Worm (Caenorhabditis elegans) whole organism, L4 larva: ENCODE measurements around the gene W02D7.8.
A peak's percentile ranks its signal among the peaks of the same experiment; 100 is the strongest.
"Not testable (repeated sequence)": the region's sequence is repeated elsewhere in the genome, so short reads cannot be mapped to it uniquely, and the experiment has no call there.

Experiments used
- D1046.2 ChIP-seq: fragments of 200-800 bp; sonication (Bioruptor generic); IDR thresholded peaks from 2 replicates; pipeline ENCODE4 v1.3.6; 2022; ENCODE audit warnings: missing genetic modification characterization, missing compliant biosample characterization
- F26F4.8 ChIP-seq: fragments of 200-800 bp; sonication (Bioruptor generic); conservative IDR thresholded peaks from 2 replicates; pipeline ENCODE4 v1.3.6; 2022; ENCODE audit warnings: missing genetic modification characterization, missing compliant biosample characterization
- F44E2.7 ChIP-seq: fragments of 200-800 bp; sonication (Bioruptor generic); IDR thresholded peaks from 2 replicates; pipeline ENCODE4 v2.1.2; 2022; ENCODE audit warnings: missing genetic modification characterization, missing compliant biosample characterization
- T20F7.1 ChIP-seq: fragments of 200-800 bp; sonication (Bioruptor generic); optimal IDR thresholded peaks from 2 replicates; lab custom pipeline; 2018; ENCODE audit warnings: mild to moderate bottlenecking, missing genetic modification characterization, missing compliant biosample characterization
- Y105C5A.15 ChIP-seq: fragments of 200-800 bp; sonication (Bioruptor generic); IDR thresholded peaks from 2 replicates; pipeline ENCODE4 v1.3.6; 2022; ENCODE audit warnings: missing genetic modification characterization, missing compliant biosample characterization
- ZK337.2 ChIP-seq: fragments of 200-800 bp; sonication (Bioruptor generic); IDR thresholded peaks from 2 replicates; pipeline ENCODE4 v1.3.6; 2022; ENCODE audit warnings: missing genetic modification reagents, missing genetic modification characterization, missing compliant biosample characterization
- ceh-20 ChIP-seq: fragments of 200-800 bp; sonication (Bioruptor generic); IDR thresholded peaks from 2 replicates; pipeline ENCODE4 v1.3.6; 2022; ENCODE audit warnings: missing genetic modification reagents, missing genetic modification characterization, missing compliant biosample characterization
- ceh-82 ChIP-seq: sonication (generic microtip); optimal IDR thresholded peaks from 2 replicates; lab custom pipeline; 2017; ENCODE audit warnings: missing biosample characterization, missing genetic modification characterization
- dmd-8 ChIP-seq: fragments of 200-800 bp; sonication (Bioruptor generic); IDR thresholded peaks from 2 replicates; pipeline ENCODE4 v1.3.6; 2022; ENCODE audit warnings: missing genetic modification characterization, missing compliant biosample characterization
- duxl-1 ChIP-seq: sonication (generic microtip); optimal IDR thresholded peaks from 2 replicates; lab custom pipeline; 2016; ENCODE audit warnings: mild to moderate bottlenecking, missing genetic modification characterization, moderate library complexity, missing compliant biosample characterization; ENCODE audit not compliant: poor library complexity
- egl-27 ChIP-seq: sonication (generic microtip); optimal IDR thresholded peaks from 3 replicates; lab custom pipeline; 2017; ENCODE audit warnings: missing biosample characterization, missing genetic modification reagents, missing genetic modification characterization
- fos-1 ChIP-seq: fragments of 150-350 bp; optimal IDR thresholded peaks from 2 replicates; lab custom pipeline; 2014; ENCODE audit warnings: missing biosample characterization, missing genetic modification characterization
- hlh-30 ChIP-seq: sonication (generic microtip); optimal IDR thresholded peaks from 2 replicates; lab custom pipeline; 2017; ENCODE audit warnings: antibody characterized with exemption, mild to moderate bottlenecking, missing genetic modification characterization, missing compliant biosample characterization; ENCODE audit not compliant: insufficient read depth
- lim-7 ChIP-seq: fragments of 200-800 bp; sonication (Bioruptor generic); IDR thresholded peaks from 2 replicates; pipeline ENCODE4 v1.3.6; 2022; ENCODE audit warnings: missing genetic modification characterization, missing compliant biosample characterization
- lin-1 ChIP-seq: fragments of 200-800 bp; sonication (Bioruptor generic); IDR thresholded peaks from 2 replicates; pipeline ENCODE4 v1.3.6; 2022; ENCODE audit warnings: missing genetic modification reagents, missing genetic modification characterization, missing compliant biosample characterization
- lin-39 ChIP-seq: fragments of 150-350 bp; optimal IDR thresholded peaks from 2 replicates; lab custom pipeline; 2014; ENCODE audit warnings: missing biosample characterization, missing genetic modification reagents, missing genetic modification characterization
- madf-5 ChIP-seq, 2 experiments: fragments of 200-800 bp; sonication (Bioruptor generic); IDR thresholded peaks; 2 replicates each; pipeline ENCODE4 v1.3.6; 2022; ENCODE audit warnings: missing compliant biosample characterization in 2 of 2, missing genetic modification characterization in 2 of 2
- madf-9 ChIP-seq: fragments of 200-800 bp; sonication (Bioruptor generic); conservative IDR thresholded peaks from 2 replicates; pipeline ENCODE4 v1.3.6; 2022; ENCODE audit warnings: missing genetic modification reagents, missing genetic modification characterization, missing compliant biosample characterization
- nhr-10 ChIP-seq: fragments of 150-350 bp; optimal IDR thresholded peaks from 2 replicates; lab custom pipeline; 2014; ENCODE audit warnings: missing biosample characterization, missing genetic modification characterization
- nhr-41 ChIP-seq: fragments of 200-800 bp; sonication (Bioruptor generic); IDR thresholded peaks from 2 replicates; pipeline ENCODE4 v1.3.6; 2022; ENCODE audit warnings: missing genetic modification reagents, missing genetic modification characterization, missing compliant biosample characterization
- nhr-42 ChIP-seq: fragments of 200-800 bp; sonication (Bioruptor generic); IDR thresholded peaks from 2 replicates; pipeline ENCODE4 v1.3.6; 2022; ENCODE audit warnings: missing genetic modification characterization, missing compliant biosample characterization
- nhr-77 ChIP-seq: fragments of 150-350 bp; optimal IDR thresholded peaks from 2 replicates; lab custom pipeline; 2014; ENCODE audit warnings: missing biosample characterization, missing genetic modification characterization
- pqm-1 ChIP-seq: sonication (generic microtip); optimal IDR thresholded peaks from 2 replicates; lab custom pipeline; 2017; ENCODE audit warnings: missing biosample characterization, missing genetic modification characterization
- set-16 ChIP-seq: fragments of 200-800 bp; sonication (Bioruptor generic); IDR thresholded peaks from 2 replicates; pipeline ENCODE4 v1.3.6; 2022; ENCODE audit warnings: missing genetic modification reagents, missing genetic modification characterization, missing compliant biosample characterization
- snpc-1.2 ChIP-seq: fragments of 200-800 bp; sonication (Bioruptor generic); IDR thresholded peaks from 2 replicates; pipeline ENCODE4 v1.3.6; 2022; ENCODE audit warnings: missing genetic modification reagents, missing genetic modification characterization, missing compliant biosample characterization
- unc-130 ChIP-seq: sonication (generic microtip); optimal IDR thresholded peaks from 2 replicates; lab custom pipeline; 2016; ENCODE audit warnings: missing genetic modification reagents, missing genetic modification characterization, missing compliant biosample characterization
- unc-39 ChIP-seq: sonication (generic microtip); optimal IDR thresholded peaks from 2 replicates; lab custom pipeline; 2017; ENCODE audit warnings: missing biosample characterization, missing genetic modification characterization
- unc-62 ChIP-seq, 3 experiments: fragments of 150-350 bp in 1 of 3; sonication (generic microtip); optimal IDR thresholded peaks in 2 of 3; peaks in 1 of 3; 1 replicate in 1 of 3; 2 replicates in 2 of 3; lab custom pipeline; 2014 to 2017; ENCODE audit warnings: missing biosample characterization in 3 of 3, missing genetic modification characterization in 3 of 3, missing genetic modification reagents in 3 of 3, missing genotype in 1 of 3
- ztf-11 ChIP-seq: fragments of 150-350 bp; optimal IDR thresholded peaks from 2 replicates; lab custom pipeline; 2014; ENCODE audit warnings: missing biosample characterization, missing genetic modification characterization
- ztf-7 ChIP-seq: fragments of 150-350 bp; optimal IDR thresholded peaks from 2 replicates; lab custom pipeline; 2014; ENCODE audit warnings: missing biosample characterization, missing genetic modification characterization

Gene W02D7.8

ce11 chrV:8342416-8342815 is 36.1 kb upstream of the W02D7.8 start:
- no peak for TF ChIP-seq lin-1 (GFP tag; lab: Robert Waterston, UW)
- peak in 1 of 2 experiments; percentile 16 for TF ChIP-seq unc-62 (GFP tag; optimal IDR thresholded peaks at IDR 0.05 in 1 of 2; lab: Kevin White, UChicago)
- no peak for TF ChIP-seq unc-62 (tag; optimal IDR thresholded peaks at IDR 0.05; lab: Kevin White, UChicago)
- TF ChIP-seq, all 104 proteins: peak for 1

ce11 chrV:8340924-8341323 is 34.7 kb upstream of the W02D7.8 start, which contains the start of gene C08D8.7:
Gene C08D8.7 (plus strand): TSS chrV:8341224.
- TF ChIP-seq unc-62 (GFP tag; optimal IDR thresholded peaks at IDR 0.05 in 1 of 2; lab: Kevin White, UChicago) = peak in 1 of 2 experiments; percentile 27
- TF ChIP-seq unc-62 (tag; optimal IDR thresholded peaks at IDR 0.05; lab: Kevin White, UChicago) = not testable (repeated sequence)

DNA sequence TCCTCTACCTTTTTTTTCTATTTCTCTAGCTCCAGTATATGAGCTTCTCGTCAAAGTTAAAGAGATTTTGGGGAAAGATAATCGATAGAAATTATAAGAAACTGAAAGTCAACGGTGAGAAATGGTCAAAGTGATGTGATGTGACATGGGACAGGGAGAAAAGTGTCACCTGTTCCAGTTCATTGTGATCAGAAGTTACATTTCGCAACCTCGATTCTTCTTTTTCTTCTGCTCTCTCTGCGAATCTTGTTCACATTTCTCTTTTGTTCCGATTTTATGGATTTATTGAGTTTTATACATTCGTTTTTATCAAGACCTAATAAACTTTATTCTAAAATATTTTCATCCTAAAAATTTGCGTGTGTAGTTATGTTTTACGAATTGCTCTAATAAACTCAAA is 29.4 kb upstream of the W02D7.8 start:
- TF ChIP-seq T20F7.1 (GFP tag; lab: Kevin White, UChicago) (no peak), hlh-30 (tag; lab: Kevin White, UChicago) (peak; percentile 32), ceh-82 (no peak), lin-39 (tag; lab: Kevin White, UChicago) (no peak), unc-62 (GFP tag; optimal IDR thresholded peaks at IDR 0.05 in 1 of 2; lab: Kevin White, UChicago) (peak in 1 of 2 experiments; percentile 45), unc-62 (tag; optimal IDR thresholded peaks at IDR 0.05; lab: Kevin White, UChicago) (no peak)

DNA sequence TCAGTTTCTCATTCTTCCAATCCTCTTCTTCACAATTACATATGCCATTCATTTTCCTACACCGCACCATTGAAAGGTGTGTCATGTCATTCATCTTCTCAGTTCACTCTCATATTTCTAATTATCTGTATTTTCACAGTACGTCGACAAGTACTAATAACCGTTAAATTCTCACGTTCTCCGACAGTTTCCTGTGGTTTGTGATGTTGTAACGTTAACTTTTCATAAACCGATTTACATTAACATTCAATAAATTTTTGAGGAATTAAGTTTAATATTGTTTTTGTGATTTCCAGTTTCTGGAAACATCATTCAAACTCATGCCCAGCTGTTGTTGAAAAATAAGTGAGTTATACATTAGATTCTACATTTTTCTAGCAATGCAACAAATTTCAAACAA is 28.1 kb upstream of the W02D7.8 start, which contains the start of gene tmd-2:
Gene tmd-2, plus strand, starts transcription at position 301 of the 400 bp plus-strand sequence.
- no peak for TF ChIP-seq nhr-10 (tag; lab: Kevin White, UChicago)
- no peak for TF ChIP-seq madf-5 (GFP tag; IDR thresholded peaks at IDR 0.05; lab: Robert Waterston, UW)
- TF ChIP-seq ceh-20 (GFP tag; lab: Robert Waterston, UW) = no peak
- TF ChIP-seq nhr-77 (tag; lab: Kevin White, UChicago) = no peak
- no peak for TF ChIP-seq ceh-82
- no peak for TF ChIP-seq unc-130 (GFP tag; lab: Kevin White, UChicago)
- no peak for TF ChIP-seq Y105C5A.15 (GFP tag; lab: Robert Waterston, UW)
- TF ChIP-seq ztf-11 = no peak
- no peak for TF ChIP-seq nhr-42 (GFP tag; lab: Robert Waterston, UW)
- no peak for TF ChIP-seq duxl-1

DNA sequence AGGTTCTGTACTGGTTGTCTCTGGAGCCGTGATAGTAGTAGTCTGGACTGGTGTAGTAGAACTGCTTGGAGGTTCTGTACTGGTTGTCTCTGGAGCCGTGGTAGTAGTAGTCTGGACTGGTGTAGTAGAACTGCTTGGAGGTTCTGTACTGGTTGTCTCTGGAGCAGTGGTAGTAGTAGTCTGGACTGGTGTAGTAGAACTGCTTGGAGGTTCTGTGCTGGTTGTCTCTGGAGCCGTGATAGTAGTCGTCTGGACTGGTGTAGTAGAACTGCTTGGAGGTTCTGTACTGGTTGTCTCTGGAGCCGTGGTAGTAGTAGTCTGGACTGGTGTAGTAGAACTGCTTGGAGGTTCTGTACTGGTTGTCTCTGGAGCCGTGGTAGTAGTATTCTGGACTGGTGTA is 23.1 kb upstream of the W02D7.8 start:
- TF ChIP-seq F44E2.7 (0 out of 2 replicates have a peak, but pooled peaks have one; percentile 38), snpc-1.2 (GFP tag; lab: Robert Waterston, UW) (0 out of 2 replicates have a peak, but pooled peaks have one; percentile 29), F26F4.8 (GFP tag; lab: Robert Waterston, UW) (peak; percentile 84), dmd-8 (GFP tag; lab: Robert Waterston, UW) (peak; percentile 72; the same call in 1 of the 2 replicates), madf-5 (GFP tag; IDR thresholded peaks at IDR 0.05; lab: Robert Waterston, UW) (peak in 1 of 2 experiments; percentile 50; a peak in 1 of 4 replicates), Y105C5A.15 (GFP tag; lab: Robert Waterston, UW) (0 out of 2 replicates have a peak, but pooled peaks have one; percentile 57), madf-9 (GFP tag; lab: Robert Waterston, UW) (0 out of 2 replicates have a peak, but pooled peaks have one; percentile 47), lim-7 (GFP tag; lab: Robert Waterston, UW) (peak; percentile 70), D1046.2 (0 out of 2 replicates have a peak, but pooled peaks have one; percentile 68)

DNA sequence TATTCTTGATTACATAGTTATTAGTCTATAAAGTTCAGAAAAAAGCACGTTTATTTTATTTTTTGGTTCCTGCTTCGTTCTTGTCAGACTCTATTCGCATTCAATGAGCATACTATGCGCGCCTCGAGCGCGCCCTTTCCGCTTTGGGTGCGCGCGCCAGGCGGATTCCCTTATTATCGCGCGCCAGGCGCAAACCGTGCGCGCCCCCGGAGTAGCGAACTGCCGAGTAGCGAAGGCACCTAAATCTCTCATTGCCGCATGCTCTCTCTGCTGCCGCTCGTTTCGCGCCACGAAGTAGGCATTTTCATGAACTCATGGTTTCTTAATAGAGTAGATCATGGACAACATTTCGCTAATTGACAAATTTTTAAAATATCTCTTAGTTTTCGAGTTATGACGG is 20.8 kb upstream of the W02D7.8 start:
- TF ChIP-seq nhr-41 (GFP tag; lab: Robert Waterston, UW) (no peak), set-16 (peak; percentile 89), ZK337.2 (GFP tag; lab: Robert Waterston, UW) (no peak), unc-39 (tag; lab: Kevin White, UChicago) (no peak)

- TF ChIP-seq ztf-7 (tag; lab: Kevin White, UChicago) = no peak
- TF ChIP-seq egl-27 (tag; lab: Kevin White, UChicago) = no peak
- no peak for TF ChIP-seq unc-39 (tag; lab: Kevin White, UChicago)
- peak; percentile 74 for TF ChIP-seq set-16
- no peak for TF ChIP-seq fos-1 (tag; lab: Kevin White, UChicago)
- TF ChIP-seq pqm-1 (tag; lab: Kevin White, UChicago) = no peak
- TF ChIP-seq, all 104 proteins: peak for 1
Measured at ce11 chrV:8325906-8326305, 19.6 kb upstream of the W02D7.8 start.
